Fruit fly (Drosophila melanogaster) whole organism, embryonic: ENCODE measurements around the gene h-cup.
A peak's percentile ranks its signal among the peaks of the same experiment; 100 is the strongest.

ENCODE experiments used
- B-H2 ChIP-seq: fragments of 200-800 bp; sonication (Bioruptor generic); optimal IDR thresholded peaks from 2 replicates; lab custom pipeline; 2018; ENCODE audit warnings: missing biosample characterization, mild to moderate bottlenecking, missing genetic modification characterization
- Blimp-1 ChIP-seq: fragments of 200-800 bp; sonication (Bioruptor generic); optimal IDR thresholded peaks from 3 replicates; lab custom pipeline; 2018; ENCODE audit warnings: missing biosample characterization, missing genetic modification characterization, mild to moderate bottlenecking, moderate library complexity, missing genetic modification reagents
- BtbVII ChIP-seq: fragments of 200-800 bp; sonication (Bioruptor generic); optimal IDR thresholded peaks from 3 replicates; lab custom pipeline; 2017; ENCODE audit warnings: missing biosample characterization, mild to moderate bottlenecking, missing genetic modification characterization
- Bteb2 ChIP-seq: fragments of 200-800 bp; sonication (Bioruptor generic); optimal IDR thresholded peaks from 2 replicates; lab custom pipeline; 2016; ENCODE audit warnings: missing biosample characterization, missing genetic modification characterization
- CG10209 ChIP-seq: fragments of 200-800 bp; sonication (Bioruptor generic); optimal IDR thresholded peaks from 3 replicates; lab custom pipeline; 2017; ENCODE audit warnings: missing biosample characterization, mild to moderate bottlenecking, missing genetic modification characterization, missing genetic modification reagents
- CG10431 ChIP-seq: fragments of 200-800 bp; sonication (Bioruptor generic); optimal IDR thresholded peaks from 3 replicates; lab custom pipeline; 2018; ENCODE audit warnings: missing biosample characterization, mild to moderate bottlenecking, missing genetic modification characterization
- CG10654 ChIP-seq: fragments of 200-800 bp; sonication (Bioruptor generic); optimal IDR thresholded peaks from 2 replicates; lab custom pipeline; 2016; ENCODE audit warnings: missing biosample characterization, missing genetic modification characterization
- CG11398 ChIP-seq: fragments of 200-800 bp; sonication (Bioruptor generic); optimal IDR thresholded peaks from 2 replicates; lab custom pipeline; 2016; ENCODE audit warnings: missing biosample characterization, missing genetic modification characterization
- CG12104 ChIP-seq: fragments of 200-800 bp; sonication (Bioruptor generic); optimal IDR thresholded peaks from 3 replicates; lab custom pipeline; 2016; ENCODE audit warnings: missing biosample characterization, missing genetic modification characterization
- CG12219 ChIP-seq: fragments of 200-800 bp; sonication (Bioruptor generic); optimal IDR thresholded peaks from 3 replicates; lab custom pipeline; 2018; ENCODE audit warnings: missing biosample characterization, mild to moderate bottlenecking, missing genetic modification characterization
- CG12299 ChIP-seq: fragments of 200-800 bp; sonication (Bioruptor generic); optimal IDR thresholded peaks from 2 replicates; lab custom pipeline; 2018; ENCODE audit warnings: missing biosample characterization, mild to moderate bottlenecking, missing genetic modification characterization
- CG12942 ChIP-seq: fragments of 200-800 bp; sonication (Bioruptor generic); optimal IDR thresholded peaks from 3 replicates; lab custom pipeline; 2016; ENCODE audit warnings: missing biosample characterization, missing genetic modification characterization
- CG16779 ChIP-seq: fragments of 200-800 bp; sonication (Bioruptor generic); IDR thresholded peaks from 2 replicates; pipeline ENCODE4 v1.3.6; 2022; ENCODE audit warnings: missing biosample characterization, missing genetic modification characterization
- CG16815 ChIP-seq: fragments of 200-800 bp; sonication (Bioruptor generic); optimal IDR thresholded peaks from 3 replicates; lab custom pipeline; 2017; ENCODE audit warnings: missing biosample characterization, mild to moderate bottlenecking, missing genetic modification characterization
- CG3065 ChIP-seq: fragments of 200-800 bp; sonication (Bioruptor generic); optimal IDR thresholded peaks from 2 replicates; lab custom pipeline; 2016; ENCODE audit warnings: missing biosample characterization, missing genetic modification characterization
- CG3163 ChIP-seq: fragments of 200-800 bp; sonication (Bioruptor generic); optimal IDR thresholded peaks from 3 replicates; lab custom pipeline; 2016; ENCODE audit warnings: missing biosample characterization, missing genetic modification characterization
- CG32772 ChIP-seq: fragments of 200-800 bp; sonication (Bioruptor generic); IDR thresholded peaks from 2 replicates; pipeline ENCODE4 v1.3.6; 2022; ENCODE audit warnings: missing biosample characterization, missing genetic modification characterization
- CG4617 ChIP-seq: fragments of 200-800 bp; sonication (Bioruptor generic); optimal IDR thresholded peaks from 3 replicates; lab custom pipeline; 2016; ENCODE audit warnings: missing biosample characterization, missing genetic modification characterization, borderline replicate concordance
- CG4854 ChIP-seq: fragments of 200-800 bp; sonication (Bioruptor generic); optimal IDR thresholded peaks from 2 replicates; lab custom pipeline; 2016; ENCODE audit warnings: missing biosample characterization, missing genetic modification characterization, inconsistent platforms
- CG5180 ChIP-seq: fragments of 200-800 bp; sonication (Bioruptor generic); optimal IDR thresholded peaks from 3 replicates; lab custom pipeline; 2017; ENCODE audit warnings: missing biosample characterization, missing genetic modification characterization, mild to moderate bottlenecking, moderate library complexity, missing genetic modification reagents
- CG6854 ChIP-seq: fragments of 200-800 bp; sonication (Bioruptor generic); optimal IDR thresholded peaks from 3 replicates; lab custom pipeline; 2017; ENCODE audit warnings: missing biosample characterization, mild to moderate bottlenecking, missing genetic modification characterization
- CG8765 ChIP-seq: fragments of 200-800 bp; sonication (Bioruptor generic); IDR thresholded peaks from 2 replicates; pipeline ENCODE4 v1.3.6; 2022; ENCODE audit warnings: missing biosample characterization, missing genetic modification characterization
- CG9797 ChIP-seq: fragments of 200-800 bp; sonication (Bioruptor generic); optimal IDR thresholded peaks from 3 replicates; lab custom pipeline; 2018; ENCODE audit warnings: missing biosample characterization, mild to moderate bottlenecking, missing genetic modification characterization
- D19B ChIP-seq: fragments of 200-800 bp; sonication (Bioruptor generic); optimal IDR thresholded peaks from 2 replicates; lab custom pipeline; 2017; ENCODE audit warnings: missing biosample characterization, mild to moderate bottlenecking, missing genetic modification characterization
- Dip3 ChIP-seq: fragments of 200-800 bp; sonication (Bioruptor generic); optimal IDR thresholded peaks from 3 replicates; lab custom pipeline; 2016; ENCODE audit warnings: missing biosample characterization, missing genetic modification characterization
- Nf-YB ChIP-seq: fragments of 200-800 bp; sonication (Bioruptor generic); optimal IDR thresholded peaks from 3 replicates; lab custom pipeline; 2019; ENCODE audit warnings: missing biosample characterization, mild to moderate bottlenecking, missing genetic modification characterization, moderate library complexity
- Nf-YC ChIP-seq: fragments of 200-800 bp; optimal IDR thresholded peaks from 3 replicates; lab custom pipeline; 2019; ENCODE audit warnings: missing biosample characterization, mild to moderate bottlenecking, missing genetic modification characterization, moderate library complexity
- Oli ChIP-seq: fragments of 200-800 bp; sonication (Bioruptor generic); optimal IDR thresholded peaks from 2 replicates; lab custom pipeline; 2018; ENCODE audit warnings: missing biosample characterization, mild to moderate bottlenecking, missing genetic modification characterization, moderate library complexity
- Ptx1 ChIP-seq: fragments of 200-800 bp; sonication (Bioruptor generic); IDR thresholded peaks from 2 replicates; pipeline ENCODE4 v1.3.6; 2022; ENCODE audit warnings: missing biosample characterization, missing genetic modification characterization
- amos ChIP-seq: fragments of 200-800 bp; sonication (Bioruptor generic); IDR thresholded peaks from 2 replicates; pipeline ENCODE4 v1.3.6; 2022; ENCODE audit warnings: missing biosample characterization, missing genetic modification characterization; ENCODE audit not compliant: partially characterized antibody
- bowl ChIP-seq: fragments of 200-800 bp; sonication (Bioruptor generic); IDR thresholded peaks from 2 replicates; pipeline ENCODE4 v1.3.6; 2022; ENCODE audit warnings: missing biosample characterization, missing genetic modification characterization
- cas ChIP-seq: fragments of 200-800 bp; sonication (Bioruptor generic); IDR thresholded peaks from 2 replicates; pipeline ENCODE4 v1.3.6; 2022; ENCODE audit warnings: missing biosample characterization, missing genetic modification characterization
- caup ChIP-seq: fragments of 200-800 bp; sonication (Bioruptor generic); optimal IDR thresholded peaks from 3 replicates; lab custom pipeline; 2017; ENCODE audit warnings: missing biosample characterization, mild to moderate bottlenecking, missing genetic modification characterization, moderate library complexity; ENCODE audit not compliant: severe bottlenecking
- chinmo ChIP-seq: fragments of 200-800 bp; sonication (Bioruptor generic); IDR thresholded peaks from 4 replicates; pipeline ENCODE4 v1.3.6; 2022; ENCODE audit warnings: missing biosample characterization, missing genetic modification characterization; ENCODE audit not compliant: partially characterized antibody
- croc ChIP-seq: fragments of 200-800 bp; sonication (Bioruptor generic); conservative IDR thresholded peaks from 3 replicates; pipeline ENCODE4 v1.3.6; 2022; ENCODE audit warnings: missing biosample characterization, missing genetic modification characterization
- disco-r ChIP-seq: fragments of 200-800 bp; sonication (Bioruptor generic); optimal IDR thresholded peaks from 2 replicates; lab custom pipeline; 2016; ENCODE audit warnings: missing biosample characterization, missing genetic modification characterization
- dm ChIP-seq: fragments of 200-800 bp; sonication (Bioruptor generic); optimal IDR thresholded peaks from 3 replicates; lab custom pipeline; 2016; ENCODE audit warnings: missing biosample characterization, missing genetic modification characterization
- ftz-f1 ChIP-seq: fragments of 200-800 bp; sonication (Bioruptor generic); optimal IDR thresholded peaks from 2 replicates; lab custom pipeline; 2016; ENCODE audit warnings: missing biosample characterization, missing genetic modification characterization
- gt ChIP-seq: fragments of 200-800 bp; sonication (Bioruptor generic); IDR thresholded peaks from 2 replicates; pipeline ENCODE4 v1.3.6; 2022; ENCODE audit warnings: missing biosample characterization, missing genetic modification characterization
- hbn ChIP-seq: fragments of 200-800 bp; sonication (Bioruptor generic); IDR thresholded peaks from 2 replicates; pipeline ENCODE4 v1.3.6; 2022; ENCODE audit warnings: missing biosample characterization, missing genetic modification characterization; ENCODE audit not compliant: partially characterized antibody
- ind ChIP-seq: fragments of 200-800 bp; sonication (Bioruptor generic); optimal IDR thresholded peaks from 3 replicates; lab custom pipeline; 2016; ENCODE audit warnings: missing biosample characterization, missing genetic modification characterization
- lmd ChIP-seq: fragments of 200-800 bp; sonication (Bioruptor generic); IDR thresholded peaks from 2 replicates; pipeline ENCODE4 v1.3.6; 2022; ENCODE audit warnings: missing biosample characterization, missing genetic modification characterization
- nom ChIP-seq: fragments of 200-800 bp; sonication (Bioruptor generic); optimal IDR thresholded peaks from 2 replicates; lab custom pipeline; 2017; ENCODE audit warnings: missing biosample characterization, missing genetic modification characterization, mild to moderate bottlenecking, moderate library complexity, missing genetic modification reagents
- odd ChIP-seq: fragments of 200-800 bp; sonication (Bioruptor generic); optimal IDR thresholded peaks from 2 replicates; lab custom pipeline; 2017; ENCODE audit warnings: missing biosample characterization, mild to moderate bottlenecking, missing genetic modification characterization
- pnt ChIP-seq: fragments of 200-800 bp; sonication (Bioruptor generic); optimal IDR thresholded peaks from 3 replicates; lab custom pipeline; 2016; ENCODE audit warnings: missing biosample characterization, missing genetic modification characterization
- seq ChIP-seq: fragments of 200-800 bp; sonication (Bioruptor generic); IDR thresholded peaks from 2 replicates; pipeline ENCODE4 v1.3.6; 2022; ENCODE audit warnings: missing biosample characterization, missing genetic modification characterization
- stwl ChIP-seq: fragments of 200-800 bp; sonication (Bioruptor generic); optimal IDR thresholded peaks from 3 replicates; lab custom pipeline; 2018; ENCODE audit warnings: missing biosample characterization, mild to moderate bottlenecking, missing genetic modification characterization, moderate library complexity
- sug ChIP-seq: fragments of 200-800 bp; optimal IDR thresholded peaks from 2 replicates; lab custom pipeline; 2019; ENCODE audit warnings: missing biosample characterization, mild to moderate bottlenecking, missing genetic modification characterization, moderate library complexity
- unc-4 ChIP-seq: fragments of 200-800 bp; sonication (Bioruptor generic); IDR thresholded peaks from 2 replicates; pipeline ENCODE4 v1.3.6; 2022; ENCODE audit warnings: missing biosample characterization, missing genetic modification characterization; ENCODE audit not compliant: partially characterized antibody

h-cup gene

dm6 chr3R:15418824-15419530 lies 36.2 kb upstream of the h-cup start (continued):
- no peak for TF ChIP-seq pnt
- TF ChIP-seq odd = peak; percentile 78
- no peak for TF ChIP-seq gt
- peak; percentile 87 for TF ChIP-seq CG16815
- TF ChIP-seq CG32772 = peak; percentile 42; the same call in 1 of the 2 replicates
- TF ChIP-seq B-H2 (GFP tag; lab: Kevin White, UChicago) = no peak
- peak; percentile 22 for TF ChIP-seq CG4617 (GFP tag; lab: Kevin White, UChicago)
- TF ChIP-seq CG10431 (GFP tag; lab: Kevin White, UChicago) = peak; percentile 55
- TF ChIP-seq Nf-YB (GFP tag; lab: Kevin White, UChicago) = peak; percentile 72
- no peak for TF ChIP-seq CG8765 (GFP tag; lab: Robert Waterston, UW)
- TF ChIP-seq Blimp-1 (GFP tag; lab: Kevin White, UChicago) = peak; percentile 69
- TF ChIP-seq bowl = no peak
- peak; percentile 66 for TF ChIP-seq BtbVII (GFP tag; lab: Kevin White, UChicago)
- peak; percentile 42 for TF ChIP-seq caup (GFP tag; lab: Kevin White, UChicago)
- no peak for TF ChIP-seq disco-r (GFP tag; lab: Kevin White, UChicago)
- TF ChIP-seq hbn = no peak
- peak; percentile 75 for TF ChIP-seq seq (GFP tag; lab: Robert Waterston, UW)
- TF ChIP-seq cas = no peak
- TF ChIP-seq Nf-YC (tag; lab: Kevin White, UChicago) = peak; percentile 42
- peak; percentile 25 for TF ChIP-seq CG3163 (GFP tag; lab: Kevin White, UChicago)
- peak; percentile 49 for TF ChIP-seq CG10654 (GFP tag; lab: Kevin White, UChicago)
- peak; percentile 10 for TF ChIP-seq Bteb2
- no peak for TF ChIP-seq Dip3 (GFP tag; lab: Kevin White, UChicago)
- TF ChIP-seq CG11398 (GFP tag; lab: Kevin White, UChicago) = no peak
- peak; percentile 29 for TF ChIP-seq CG12219
- TF ChIP-seq CG16779 (GFP tag; lab: Robert Waterston, UW) = no peak
- TF ChIP-seq croc (GFP tag; lab: Robert Waterston, UW) = peak; percentile 60; the same call in 2 of the 3 replicates
- TF ChIP-seq D19B (GFP tag; lab: Kevin White, UChicago) = no peak
- no peak for TF ChIP-seq unc-4 (GFP tag; lab: Robert Waterston, UW)
- no peak for TF ChIP-seq CG9797 (GFP tag; lab: Kevin White, UChicago)
- peak; percentile 48 for TF ChIP-seq CG12104
- peak; percentile 8 for TF ChIP-seq CG6854 (GFP tag; lab: Kevin White, UChicago)
- TF ChIP-seq CG12299 (tag; lab: Kevin White, UChicago) = peak; percentile 58
- TF ChIP-seq chinmo (GFP tag; lab: Robert Waterston, UW) = peak; percentile 75; the same call in 3 of the 4 replicates
- TF ChIP-seq ind (GFP tag; lab: Kevin White, UChicago) = peak; percentile 45
- peak; percentile 51; the same call in 1 of the 2 replicates for TF ChIP-seq Ptx1 (GFP tag; lab: Robert Waterston, UW)
- TF ChIP-seq ftz-f1 (GFP tag; lab: Kevin White, UChicago) = no peak
- TF ChIP-seq CG3065 (GFP tag; lab: Kevin White, UChicago) = no peak
- peak; percentile 47 for TF ChIP-seq sug (tag; lab: Kevin White, UChicago)
- peak; percentile 31 for TF ChIP-seq CG5180
- TF ChIP-seq CG4854 (GFP tag; lab: Kevin White, UChicago) = no peak
- peak; percentile 4 for TF ChIP-seq stwl (tag; lab: Kevin White, UChicago)
- no peak for TF ChIP-seq dm
- peak; percentile 27; the same call in 1 of the 2 replicates for TF ChIP-seq lmd (GFP tag; lab: Robert Waterston, UW)
- TF ChIP-seq CG10209 (GFP tag; lab: Kevin White, UChicago) = peak; percentile 81
- TF ChIP-seq nom (GFP tag; lab: Kevin White, UChicago) = no peak
- TF ChIP-seq CG12942 (GFP tag; lab: Kevin White, UChicago) = peak; percentile 46
- TF ChIP-seq amos (GFP tag; lab: Robert Waterston, UW) = no peak
- TF ChIP-seq Oli (tag; lab: Kevin White, UChicago) = peak; percentile 79
